Fruit fly (Drosophila melanogaster): ENCODE data around the gene CG3402.

- TF ChIP-seq CG8159 (tag; optimal IDR thresholded peaks at IDR 0.05) = peak; percentile 77
- TF ChIP-seq EcR (GFP tag; optimal IDR thresholded peaks at IDR 0.05) = peak; percentile 62
- TF ChIP-seq CG12605 (GFP tag; IDR thresholded peaks at IDR 0.05) = peak; percentile 93
- TF ChIP-seq CG17806 (tag; optimal IDR thresholded peaks at IDR 0.05) = peak; percentile 75
- TF ChIP-seq Snoo (tag; optimal IDR thresholded peaks at IDR 0.05) = peak; percentile 66
- peak; percentile 84 for TF ChIP-seq Pif1B (GFP tag; optimal IDR thresholded peaks at IDR 0.05)
- TF ChIP-seq CG8301 (tag; optimal IDR thresholded peaks at IDR 0.05) = peak; percentile 76
- peak; percentile 87 for TF ChIP-seq CG32121 (GFP tag; IDR thresholded peaks at IDR 0.05)
- TF ChIP-seq fd96Ca (GFP tag; IDR thresholded peaks at IDR 0.05) = peak; percentile 84
- peak; percentile 48 for TF ChIP-seq CG9948 (tag; optimal IDR thresholded peaks at IDR 0.05)
- TF ChIP-seq CG4496 (GFP tag; IDR thresholded peaks at IDR 0.05) = peak; percentile 95
- TF ChIP-seq gl (tag; optimal IDR thresholded peaks at IDR 0.05) = peak; percentile 93
Measured at dm6 chr3L:626498-627369, 25.9 kb downstream of the CG3402 start.
